Worm (Caenorhabditis elegans) whole organism, young adult: ENCODE data around the gene oac-22.
A peak's percentile ranks its signal among the peaks of the same experiment; 100 is the strongest.

Source experiments
- F10E7.11 ChIP-seq: sonication (generic microtip); optimal IDR thresholded peaks from 2 replicates; lab custom pipeline; 2017; ENCODE audit warnings: mild to moderate bottlenecking, missing genetic modification characterization, moderate library complexity, missing compliant biosample characterization
- F22D6.2 ChIP-seq: sonication (generic microtip); optimal IDR thresholded peaks from 2 replicates; lab custom pipeline; 2016; ENCODE audit warnings: mild to moderate bottlenecking, missing genetic modification characterization, missing compliant biosample characterization
- T07F8.4 ChIP-seq: sonication (generic microtip); optimal IDR thresholded peaks from 2 replicates; lab custom pipeline; 2016; ENCODE audit warnings: mild to moderate bottlenecking, missing genetic modification characterization, moderate library complexity, missing compliant biosample characterization
- T26A5.8 ChIP-seq: sonication (generic microtip); optimal IDR thresholded peaks from 2 replicates; lab custom pipeline; 2016; ENCODE audit warnings: missing genetic modification characterization, missing compliant biosample characterization
- Y53F4B.3 ChIP-seq: fragments of 200-800 bp; sonication (Bioruptor generic); IDR thresholded peaks from 2 replicates; pipeline ENCODE4 v1.3.6; 2022; ENCODE audit warnings: missing genetic modification reagents, missing genetic modification characterization, missing compliant biosample characterization
- Y56A3A.18 ChIP-seq: fragments of 200-800 bp; sonication (Bioruptor generic); IDR thresholded peaks from 2 replicates; pipeline ENCODE4 v1.3.6; 2022; ENCODE audit warnings: missing genetic modification reagents, missing genetic modification characterization, missing compliant biosample characterization
- Y67H2A.10 ChIP-seq: fragments of 200-800 bp; sonication (Bioruptor generic); conservative IDR thresholded peaks from 2 replicates; pipeline ENCODE4 v1.3.6; 2022; ENCODE audit warnings: missing genetic modification reagents, missing genetic modification characterization, missing compliant biosample characterization
- ZK185.1 ChIP-seq: sonication (generic microtip); optimal IDR thresholded peaks from 2 replicates; lab custom pipeline; 2016; ENCODE audit warnings: mild to moderate bottlenecking, missing genetic modification characterization, missing compliant biosample characterization; ENCODE audit not compliant: poor library complexity, severe bottlenecking
- aptf-2 ChIP-seq: fragments of 200-800 bp; sonication (Bioruptor generic); conservative IDR thresholded peaks from 2 replicates; pipeline ENCODE4 v1.3.6; 2022; ENCODE audit warnings: missing genetic modification reagents, missing genetic modification characterization, missing compliant biosample characterization
- attf-6 ChIP-seq: fragments of 200-800 bp; sonication (Bioruptor generic); IDR thresholded peaks from 2 replicates; pipeline ENCODE4 v1.3.6; 2022; ENCODE audit warnings: missing genetic modification reagents, missing genetic modification characterization, missing compliant biosample characterization
- bed-2 ChIP-seq: fragments of 200-800 bp; sonication (Bioruptor generic); IDR thresholded peaks from 2 replicates; pipeline ENCODE4 v1.3.6; 2022; ENCODE audit warnings: missing genetic modification reagents, missing genetic modification characterization, missing compliant biosample characterization
- ceh-27 ChIP-seq: fragments of 200-800 bp; sonication (Bioruptor generic); optimal IDR thresholded peaks from 2 replicates; lab custom pipeline; 2018; ENCODE audit warnings: mild to moderate bottlenecking, missing genetic modification characterization, moderate library complexity, missing compliant biosample characterization
- dox-1 ChIP-seq: fragments of 200-800 bp; sonication (Bioruptor generic); IDR thresholded peaks from 2 replicates; pipeline ENCODE4 v1.3.6; 2022; ENCODE audit warnings: missing genetic modification reagents, missing genetic modification characterization, missing compliant biosample characterization
- egl-44 ChIP-seq: fragments of 200-800 bp; sonication (Bioruptor generic); IDR thresholded peaks from 2 replicates; pipeline ENCODE4 v1.3.6; 2022; ENCODE audit warnings: missing genetic modification reagents, missing genetic modification characterization, missing compliant biosample characterization
- ekl-4 ChIP-seq: fragments of 200-800 bp; sonication (Bioruptor generic); IDR thresholded peaks from 2 replicates; pipeline ENCODE4 v1.3.6; 2022; ENCODE audit warnings: missing genetic modification reagents, missing genetic modification characterization, missing compliant biosample characterization
- ets-4 ChIP-seq: fragments of 200-800 bp; sonication (Bioruptor generic); optimal IDR thresholded peaks from 2 replicates; lab custom pipeline; 2018; ENCODE audit warnings: mild to moderate bottlenecking, missing genetic modification characterization, missing compliant biosample characterization
- hmg-20 ChIP-seq: fragments of 200-800 bp; sonication (Bioruptor generic); IDR thresholded peaks from 2 replicates; pipeline ENCODE4 v1.3.6; 2022; ENCODE audit warnings: missing genetic modification reagents, missing genetic modification characterization, missing compliant biosample characterization
- hrde-1 ChIP-seq: sonication (generic microtip); optimal IDR thresholded peaks from 2 replicates; lab custom pipeline; 2016; ENCODE audit warnings: missing genetic modification characterization, mild to moderate bottlenecking, missing compliant biosample characterization, moderate library complexity, missing genotype, missing genetic modification reagents, borderline replicate concordance
- let-607 ChIP-seq, 2 experiments: fragments of 200-800 bp in 1 of 2; sonication (Bioruptor generic) in 1 of 2; sonication (generic microtip) in 1 of 2; optimal IDR thresholded peaks; 2 replicates each; lab custom pipeline; 2016 to 2018; ENCODE audit warnings: mild to moderate bottlenecking in 2 of 2, missing compliant biosample characterization in 2 of 2, missing genetic modification characterization in 2 of 2, moderate library complexity in 2 of 2, missing genotype in 1 of 2
- lin-35 ChIP-seq, 3 experiments: fragments of 150-350 bp in 2 of 3; sonication (generic microtip) in 1 of 3; optimal IDR thresholded peaks; 2 replicates each; lab custom pipeline; 2014 to 2018; ENCODE audit warnings: missing biosample characterization in 3 of 3, missing genetic modification characterization in 3 of 3, missing genetic modification reagents in 3 of 3
- lin-40 ChIP-seq: sonication (generic microtip); optimal IDR thresholded peaks from 2 replicates; lab custom pipeline; 2016; ENCODE audit warnings: missing genetic modification characterization, mild to moderate bottlenecking, missing compliant biosample characterization, missing genotype, missing genetic modification reagents
- lsl-1 ChIP-seq: fragments of 200-800 bp; sonication (Bioruptor generic); optimal IDR thresholded peaks from 2 replicates; lab custom pipeline; 2018; ENCODE audit warnings: mild to moderate bottlenecking, missing genetic modification characterization, moderate library complexity, missing compliant biosample characterization
- madf-3 ChIP-seq: fragments of 200-800 bp; sonication (Bioruptor generic); IDR thresholded peaks from 2 replicates; pipeline ENCODE4 v1.3.6; 2022; ENCODE audit warnings: missing genetic modification reagents, missing genetic modification characterization, missing compliant biosample characterization
- mes-4 ChIP-seq: sonication (generic microtip); optimal IDR thresholded peaks from 2 replicates; lab custom pipeline; 2016; ENCODE audit warnings: missing genotype, missing genetic modification characterization, missing compliant biosample characterization
- nfyb-1 ChIP-seq: fragments of 200-800 bp; sonication (Bioruptor generic); IDR thresholded peaks from 2 replicates; pipeline ENCODE4 v1.3.6; 2022; ENCODE audit warnings: missing genetic modification reagents, missing genetic modification characterization, missing compliant biosample characterization
- nhr-90 ChIP-seq: sonication (generic microtip); optimal IDR thresholded peaks from 2 replicates; lab custom pipeline; 2016; ENCODE audit warnings: missing genotype, mild to moderate bottlenecking, missing genetic modification characterization, missing compliant biosample characterization
- pbrm-1 ChIP-seq: fragments of 200-800 bp; sonication (Bioruptor generic); IDR thresholded peaks from 2 replicates; pipeline ENCODE4 v1.3.6; 2022; ENCODE audit warnings: missing genetic modification reagents, missing genetic modification characterization, missing compliant biosample characterization
- pha-4 ChIP-seq: fragments of 150-350 bp; sonication (generic microtip); optimal IDR thresholded peaks from 2 replicates; lab custom pipeline; 2014; ENCODE audit warnings: missing biosample characterization, missing genetic modification reagents, missing genetic modification characterization
- rcor-1 ChIP-seq: fragments of 200-800 bp; sonication (Bioruptor generic); IDR thresholded peaks from 2 replicates; pipeline ENCODE4 v1.3.6; 2022; ENCODE audit warnings: missing genetic modification reagents, missing genetic modification characterization, missing compliant biosample characterization
- rec-8 ChIP-seq, 2 experiments: sonication (generic microtip); optimal IDR thresholded peaks; 2 replicates each; lab custom pipeline; 2016; ENCODE audit warnings: mild to moderate bottlenecking in 2 of 2, missing genetic modification characterization in 2 of 2, missing genetic modification reagents in 2 of 2, missing genotype in 2 of 2, missing biosample characterization in 1 of 2, missing compliant biosample characterization in 1 of 2, moderate library complexity in 1 of 2
- snpc-4 ChIP-seq, 5 experiments: fragments of 150-350 bp in 1 of 5; sonication (generic microtip) in 4 of 5; optimal IDR thresholded peaks; 2 replicates each; lab custom pipeline; 2014 to 2018; ENCODE audit warnings: missing genetic modification characterization in 5 of 5, missing biosample characterization in 3 of 5, antibody characterized with exemption in 2 of 5, mild to moderate bottlenecking in 2 of 5, missing compliant biosample characterization in 2 of 5, missing genotype in 2 of 5, moderate library complexity in 2 of 5, missing genetic modification reagents in 1 of 5
- somi-1 ChIP-seq: fragments of 200-800 bp; sonication (Bioruptor generic); optimal IDR thresholded peaks from 2 replicates; lab custom pipeline; 2018; ENCODE audit warnings: mild to moderate bottlenecking, missing genetic modification characterization, missing compliant biosample characterization
- tbx-9 ChIP-seq: sonication (generic microtip); optimal IDR thresholded peaks from 2 replicates; lab custom pipeline; 2016; ENCODE audit warnings: borderline replicate concordance, missing genetic modification characterization, inconsistent platforms, missing compliant biosample characterization
- zfh-2 ChIP-seq: fragments of 200-800 bp; sonication (Bioruptor generic); conservative IDR thresholded peaks from 2 replicates; pipeline ENCODE4 v1.3.6; 2022; ENCODE audit warnings: missing genetic modification reagents, missing genetic modification characterization, missing compliant biosample characterization
- ztf-3 ChIP-seq: fragments of 200-800 bp; sonication (Bioruptor generic); optimal IDR thresholded peaks from 2 replicates; lab custom pipeline; 2018; ENCODE audit warnings: mild to moderate bottlenecking, missing genetic modification characterization, missing compliant biosample characterization

Gene oac-22

DNA sequence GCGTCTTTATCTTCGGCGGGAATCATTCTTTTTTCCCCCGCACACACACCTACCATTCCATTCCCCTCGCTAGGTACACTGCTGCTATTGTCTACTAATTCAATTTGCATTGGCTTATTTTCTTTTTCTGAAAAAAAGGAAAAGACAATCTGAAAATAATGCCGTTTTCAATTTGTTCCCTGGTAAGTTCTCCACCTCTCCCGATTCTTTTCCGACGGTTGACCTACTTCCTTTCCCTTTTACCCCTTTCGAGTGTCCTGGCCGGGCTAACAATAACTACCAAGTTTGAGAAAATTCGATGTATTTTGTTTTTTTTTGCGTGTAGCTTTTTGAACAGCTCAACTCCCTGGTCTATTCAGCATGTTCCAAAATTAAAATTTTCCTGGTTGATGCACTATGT lies 18.2 kb upstream of the oac-22 start, which contains the start of gene F37C4.4 (continued):
- TF ChIP-seq mes-4 (tag; lab: Kevin White, UChicago) (no peak), hrde-1 (tag; lab: Kevin White, UChicago) (no peak), lsl-1 (GFP tag; lab: Kevin White, UChicago) (no peak)

- no peak for TF ChIP-seq F10E7.11 (tag; lab: Kevin White, UChicago)
- TF ChIP-seq pbrm-1 (GFP tag; lab: Robert Waterston, UW) = no peak
- no peak for TF ChIP-seq egl-44
- TF ChIP-seq T26A5.8 = no peak
- TF ChIP-seq aptf-2 (GFP tag; lab: Robert Waterston, UW) = no peak
- no peak for TF ChIP-seq ets-4 (GFP tag; lab: Kevin White, UChicago)
- no peak for TF ChIP-seq attf-6 (GFP tag; lab: Robert Waterston, UW)
- TF ChIP-seq mes-4 (tag; lab: Kevin White, UChicago) = no peak
- TF ChIP-seq tbx-9 (tag; lab: Kevin White, UChicago) = no peak
- no peak for TF ChIP-seq ekl-4 (GFP tag; lab: Robert Waterston, UW)
- TF ChIP-seq pha-4 (tag; lab: Kevin White, UChicago) = no peak
Measured at ce11 chrIV:3869875-3870274, 15.6 kb upstream of the oac-22 start.

DNA sequence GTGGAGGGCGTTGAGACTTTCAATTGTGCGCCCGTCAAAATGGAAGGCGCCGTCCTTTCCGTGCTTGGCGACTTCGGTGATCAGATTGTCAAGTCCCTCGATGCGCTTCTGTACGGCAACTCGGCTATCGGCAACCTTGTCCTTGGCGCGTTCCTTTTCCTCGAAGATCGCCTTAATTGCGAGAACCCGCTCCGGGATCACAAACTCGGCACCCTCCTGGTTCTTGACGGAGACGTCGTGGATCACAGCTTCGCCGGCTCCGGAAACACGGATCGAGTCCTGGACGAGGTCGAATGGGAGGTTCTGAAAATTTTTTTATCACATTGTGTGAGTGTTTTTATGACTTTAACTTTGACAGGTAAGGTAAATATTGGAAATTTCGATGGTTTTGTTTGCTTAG lies 12.3 kb upstream of the oac-22 start:
- TF ChIP-seq Y56A3A.18 (GFP tag; lab: Robert Waterston, UW) = no peak
- no peak for TF ChIP-seq nhr-90
- no peak for TF ChIP-seq lin-40 (tag; lab: Kevin White, UChicago)
- TF ChIP-seq somi-1 (GFP tag; lab: Kevin White, UChicago) = no peak
- no peak for TF ChIP-seq nfyb-1 (GFP tag; lab: Robert Waterston, UW)
- no peak for TF ChIP-seq ZK185.1 (tag; lab: Kevin White, UChicago)
- peak in 1 of 3 experiments; percentile 25 for TF ChIP-seq lin-35 (GFP tag; optimal IDR thresholded peaks at IDR 0.05; lab: Kevin White, UChicago)
- TF ChIP-seq zfh-2 (GFP tag; lab: Robert Waterston, UW) = peak; percentile 50
- TF ChIP-seq snpc-4 (GFP tag; optimal IDR thresholded peaks at IDR 0.05; lab: Kevin White, UChicago) = no peak
- no peak for TF ChIP-seq snpc-4 (tag; optimal IDR thresholded peaks at IDR 0.05; lab: Kevin White, UChicago)

- TF ChIP-seq dox-1 (GFP tag; lab: Robert Waterston, UW) (no peak), madf-3 (no peak), rcor-1 (no peak), hmg-20 (GFP tag; lab: Robert Waterston, UW) (no peak), nfyb-1 (GFP tag; lab: Robert Waterston, UW) (no peak), let-607 (tag; optimal IDR thresholded peaks at IDR 0.05; lab: Kevin White, UChicago) (no peak), bed-2 (GFP tag; lab: Robert Waterston, UW) (no peak), lin-40 (tag; lab: Kevin White, UChicago) (no peak), Y56A3A.18 (GFP tag; lab: Robert Waterston, UW) (no peak), ztf-3 (GFP tag; lab: Kevin White, UChicago) (no peak), T07F8.4 (no peak), ceh-27 (GFP tag; lab: Kevin White, UChicago) (no peak), Y67H2A.10 (no peak), Y53F4B.3 (GFP tag; lab: Robert Waterston, UW) (no peak), pha-4 (tag; lab: Kevin White, UChicago) (no peak), rec-8 (tag; optimal IDR thresholded peaks at IDR 0.05; lab: Kevin White, UChicago) (no peak), attf-6 (GFP tag; lab: Robert Waterston, UW) (no peak), F22D6.2 (no peak)
Measured at ce11 chrIV:3873706-3874105, 11.8 kb upstream of the oac-22 start, which contains the start of gene F37C4.5. F37C4.5 (minus strand) TSS chrIV:3873806.
